Worm (Caenorhabditis elegans) whole organism, young adult: ENCODE measurements around the gene sdz-9.

ENCODE experiments used
- F22D6.2 ChIP-seq: sonication (generic microtip); optimal IDR thresholded peaks from 2 replicates; lab custom pipeline; 2016; ENCODE audit warnings: mild to moderate bottlenecking, missing genetic modification characterization, missing compliant biosample characterization
- F23B12.7 ChIP-seq: sonication (generic microtip); optimal IDR thresholded peaks from 2 replicates; lab custom pipeline; 2017; ENCODE audit warnings: missing genetic modification characterization, mild to moderate bottlenecking, missing compliant biosample characterization, antibody characterized with exemption, moderate library complexity; ENCODE audit not compliant: insufficient read depth
- F33H1.4 ChIP-seq: fragments of 200-800 bp; sonication (Bioruptor generic); IDR thresholded peaks from 2 replicates; pipeline ENCODE4 v1.3.6; 2022; ENCODE audit warnings: missing genetic modification reagents, missing genetic modification characterization, missing compliant biosample characterization
- Y56A3A.18 ChIP-seq: fragments of 200-800 bp; sonication (Bioruptor generic); IDR thresholded peaks from 2 replicates; pipeline ENCODE4 v1.3.6; 2022; ENCODE audit warnings: missing genetic modification reagents, missing genetic modification characterization, missing compliant biosample characterization
- Y95B8A.8 ChIP-seq: fragments of 200-800 bp; sonication (Bioruptor generic); IDR thresholded peaks from 2 replicates; pipeline ENCODE4 v1.3.6; 2022; ENCODE audit warnings: missing genetic modification reagents, missing genetic modification characterization, missing compliant biosample characterization
- ama-1 ChIP-seq, 3 experiments: fragments of 150-350 bp in 1 of 3; sonication (generic microtip) in 2 of 3; optimal IDR thresholded peaks; 2 replicates each; lab custom pipeline; 2014 to 2018; ENCODE audit warnings: missing biosample characterization in 2 of 3, missing genetic modification characterization in 2 of 3, missing genetic modification reagents in 2 of 3
- atf-7 ChIP-seq: sonication (generic microtip); optimal IDR thresholded peaks from 2 replicates; lab custom pipeline; 2017; ENCODE audit warnings: mild to moderate bottlenecking, missing genetic modification characterization, missing compliant biosample characterization
- cebp-1 ChIP-seq, 2 experiments: fragments of 200-800 bp in 1 of 2; sonication (Bioruptor generic) in 1 of 2; sonication (generic microtip) in 1 of 2; IDR thresholded peaks in 1 of 2; optimal IDR thresholded peaks in 1 of 2; 2 replicates each; pipeline versions ENCODE4 v1.3.6 to Lab custom; 2017 to 2022; ENCODE audit warnings: missing compliant biosample characterization in 2 of 2, missing genetic modification characterization in 2 of 2, mild to moderate bottlenecking in 1 of 2, missing genetic modification reagents in 1 of 2, moderate library complexity in 1 of 2
- chd-7 ChIP-seq: sonication (generic microtip); optimal IDR thresholded peaks from 2 replicates; lab custom pipeline; 2016; ENCODE audit warnings: mild to moderate bottlenecking, missing genetic modification characterization, moderate library complexity, missing compliant biosample characterization
- die-1 ChIP-seq: sonication (generic microtip); optimal IDR thresholded peaks from 2 replicates; lab custom pipeline; 2016; ENCODE audit warnings: missing genotype, mild to moderate bottlenecking, missing genetic modification characterization, missing compliant biosample characterization
- dox-1 ChIP-seq: fragments of 200-800 bp; sonication (Bioruptor generic); IDR thresholded peaks from 2 replicates; pipeline ENCODE4 v1.3.6; 2022; ENCODE audit warnings: missing genetic modification reagents, missing genetic modification characterization, missing compliant biosample characterization
- dpl-1 ChIP-seq: fragments of 150-350 bp; optimal IDR thresholded peaks from 2 replicates; lab custom pipeline; 2014; ENCODE audit warnings: missing biosample characterization, missing genetic modification reagents, missing genetic modification characterization
- egrh-3 ChIP-seq: fragments of 200-800 bp; sonication (Bioruptor generic); IDR thresholded peaks from 2 replicates; pipeline ENCODE4 v1.3.6; 2022; ENCODE audit warnings: missing genetic modification reagents, missing genetic modification characterization, missing compliant biosample characterization
- ets-4 ChIP-seq: fragments of 200-800 bp; sonication (Bioruptor generic); optimal IDR thresholded peaks from 2 replicates; lab custom pipeline; 2018; ENCODE audit warnings: mild to moderate bottlenecking, missing genetic modification characterization, missing compliant biosample characterization
- gei-17 ChIP-seq: fragments of 200-800 bp; sonication (Bioruptor generic); optimal IDR thresholded peaks from 2 replicates; lab custom pipeline; 2018; ENCODE audit warnings: mild to moderate bottlenecking, missing genetic modification characterization, missing compliant biosample characterization
- hmg-1.2 ChIP-seq: fragments of 200-800 bp; sonication (Bioruptor generic); IDR thresholded peaks from 2 replicates; pipeline ENCODE4 v1.3.6; 2022; ENCODE audit warnings: missing genetic modification reagents, missing genetic modification characterization, missing compliant biosample characterization
- hsf-1 ChIP-seq: fragments of 200-800 bp; sonication (Bioruptor generic); IDR thresholded peaks from 2 replicates; pipeline ENCODE4 v1.3.6; 2022; ENCODE audit warnings: missing genetic modification reagents, missing genetic modification characterization, missing compliant biosample characterization
- lag-1 ChIP-seq: fragments of 200-800 bp; sonication (Bioruptor generic); IDR thresholded peaks from 2 replicates; pipeline ENCODE4 v1.3.6; 2022; ENCODE audit warnings: missing genetic modification reagents, missing genetic modification characterization, missing compliant biosample characterization
- let-526 ChIP-seq: fragments of 200-800 bp; sonication (Bioruptor generic); IDR thresholded peaks from 2 replicates; pipeline ENCODE4 v1.3.6; 2022; ENCODE audit warnings: missing genetic modification reagents, missing genetic modification characterization, missing compliant biosample characterization
- lin-35 ChIP-seq, 3 experiments: fragments of 150-350 bp in 2 of 3; sonication (generic microtip) in 1 of 3; optimal IDR thresholded peaks; 2 replicates each; lab custom pipeline; 2014 to 2018; ENCODE audit warnings: missing biosample characterization in 3 of 3, missing genetic modification characterization in 3 of 3, missing genetic modification reagents in 3 of 3
- lin-40 ChIP-seq: sonication (generic microtip); optimal IDR thresholded peaks from 2 replicates; lab custom pipeline; 2016; ENCODE audit warnings: missing genetic modification characterization, mild to moderate bottlenecking, missing compliant biosample characterization, missing genotype, missing genetic modification reagents
- madf-10 ChIP-seq: sonication (generic microtip); optimal IDR thresholded peaks from 2 replicates; lab custom pipeline; 2016; ENCODE audit warnings: mild to moderate bottlenecking, missing genetic modification characterization, missing compliant biosample characterization
- mcd-1 ChIP-seq: fragments of 200-800 bp; sonication (Bioruptor generic); IDR thresholded peaks from 2 replicates; pipeline ENCODE4 v1.3.6; 2022; ENCODE audit warnings: missing genetic modification reagents, missing genetic modification characterization, missing compliant biosample characterization
- mxl-1 ChIP-seq: sonication (generic microtip); optimal IDR thresholded peaks from 2 replicates; lab custom pipeline; 2016; ENCODE audit warnings: missing genetic modification characterization, missing compliant biosample characterization
- nfyb-1 ChIP-seq: fragments of 200-800 bp; sonication (Bioruptor generic); IDR thresholded peaks from 2 replicates; pipeline ENCODE4 v1.3.6; 2022; ENCODE audit warnings: missing genetic modification reagents, missing genetic modification characterization, missing compliant biosample characterization
- nhr-179 ChIP-seq: sonication (generic microtip); optimal IDR thresholded peaks from 2 replicates; lab custom pipeline; 2016; ENCODE audit warnings: mild to moderate bottlenecking, missing genetic modification characterization, missing compliant biosample characterization
- nhr-80 ChIP-seq: sonication (generic microtip); optimal IDR thresholded peaks from 2 replicates; lab custom pipeline; 2016; ENCODE audit warnings: missing genetic modification characterization, missing compliant biosample characterization
- pha-4 ChIP-seq: fragments of 150-350 bp; sonication (generic microtip); optimal IDR thresholded peaks from 2 replicates; lab custom pipeline; 2014; ENCODE audit warnings: missing biosample characterization, missing genetic modification reagents, missing genetic modification characterization
- rcor-1 ChIP-seq: fragments of 200-800 bp; sonication (Bioruptor generic); IDR thresholded peaks from 2 replicates; pipeline ENCODE4 v1.3.6; 2022; ENCODE audit warnings: missing genetic modification reagents, missing genetic modification characterization, missing compliant biosample characterization
- sdz-38 ChIP-seq: sonication (generic microtip); optimal IDR thresholded peaks from 2 replicates; lab custom pipeline; 2016; ENCODE audit warnings: missing genotype, missing genetic modification characterization, missing compliant biosample characterization
- sea-2 ChIP-seq: fragments of 200-800 bp; sonication (Bioruptor generic); IDR thresholded peaks from 2 replicates; pipeline ENCODE4 v1.3.6; 2022; ENCODE audit warnings: missing genetic modification characterization, missing compliant biosample characterization
- snpc-3.4 ChIP-seq: sonication (generic microtip); optimal IDR thresholded peaks from 2 replicates; lab custom pipeline; 2017; ENCODE audit warnings: missing genetic modification characterization, mild to moderate bottlenecking, missing compliant biosample characterization, antibody characterized with exemption, moderate library complexity, missing genotype, missing genetic modification reagents
- snpc-4 ChIP-seq, 5 experiments: fragments of 150-350 bp in 1 of 5; sonication (generic microtip) in 4 of 5; optimal IDR thresholded peaks; 2 replicates each; lab custom pipeline; 2014 to 2018; ENCODE audit warnings: missing genetic modification characterization in 5 of 5, missing biosample characterization in 3 of 5, antibody characterized with exemption in 2 of 5, mild to moderate bottlenecking in 2 of 5, missing compliant biosample characterization in 2 of 5, missing genotype in 2 of 5, moderate library complexity in 2 of 5, missing genetic modification reagents in 1 of 5
- somi-1 ChIP-seq: fragments of 200-800 bp; sonication (Bioruptor generic); optimal IDR thresholded peaks from 2 replicates; lab custom pipeline; 2018; ENCODE audit warnings: mild to moderate bottlenecking, missing genetic modification characterization, missing compliant biosample characterization
- unc-130 ChIP-seq: sonication (generic microtip); optimal IDR thresholded peaks from 2 replicates; lab custom pipeline; 2016; ENCODE audit warnings: missing genetic modification reagents, missing genetic modification characterization, missing compliant biosample characterization
- zfh-2 ChIP-seq: fragments of 200-800 bp; sonication (Bioruptor generic); conservative IDR thresholded peaks from 2 replicates; pipeline ENCODE4 v1.3.6; 2022; ENCODE audit warnings: missing genetic modification reagents, missing genetic modification characterization, missing compliant biosample characterization
- ztf-26 ChIP-seq: sonication (generic microtip); optimal IDR thresholded peaks from 2 replicates; lab custom pipeline; 2017; ENCODE audit warnings: missing genetic modification characterization, missing compliant biosample characterization

Gene sdz-9

ce11 chrII:2804245-2804644 is 30.8 kb upstream of the sdz-9 start:
- TF ChIP-seq ets-4 (GFP tag; lab: Kevin White, UChicago) (no peak), cebp-1 (GFP tag; IDR thresholded peaks at IDR 0.05; lab: Robert Waterston, UW) (no peak), cebp-1 (tag; optimal IDR thresholded peaks at IDR 0.05; lab: Kevin White, UChicago) (peak; percentile 2), F23B12.7 (peak; percentile 36), hmg-1.2 (GFP tag; lab: Robert Waterston, UW) (peak; percentile 33; the same call in 1 of the 2 replicates), somi-1 (GFP tag; lab: Kevin White, UChicago) (peak; percentile 45)

- no peak for TF ChIP-seq lag-1
- TF ChIP-seq Y56A3A.18 (GFP tag; lab: Robert Waterston, UW), result no peak
- TF ChIP-seq ztf-26 (tag; lab: Kevin White, UChicago), result no peak
- no peak for TF ChIP-seq madf-10 (tag; lab: Kevin White, UChicago)
- TF ChIP-seq die-1 (tag; lab: Kevin White, UChicago), result no peak
- TF ChIP-seq cebp-1 (GFP tag; IDR thresholded peaks at IDR 0.05; lab: Robert Waterston, UW), result no peak
- peak; percentile 44 for TF ChIP-seq cebp-1 (tag; optimal IDR thresholded peaks at IDR 0.05; lab: Kevin White, UChicago)
- no peak for TF ChIP-seq ama-1 (optimal IDR thresholded peaks at IDR 0.05; lab: Kevin White, UChicago)
- no peak for TF ChIP-seq ama-1 (GFP tag; optimal IDR thresholded peaks at IDR 0.05; lab: Kevin White, UChicago)
- TF ChIP-seq mxl-1 (tag; lab: Kevin White, UChicago), result no peak
- TF ChIP-seq gei-17 (GFP tag; lab: Kevin White, UChicago), result no peak
- no peak for TF ChIP-seq F23B12.7
- TF ChIP-seq nhr-80 (tag; lab: Kevin White, UChicago), result peak; percentile 75
- peak; percentile 91 for TF ChIP-seq hmg-1.2 (GFP tag; lab: Robert Waterston, UW)
- TF ChIP-seq snpc-4 (GFP tag; optimal IDR thresholded peaks at IDR 0.05; lab: Kevin White, UChicago), result no peak
- no peak for TF ChIP-seq snpc-4 (tag; optimal IDR thresholded peaks at IDR 0.05; lab: Kevin White, UChicago)
- no peak for TF ChIP-seq F22D6.2 (tag; lab: Kevin White, UChicago)
Observed at ce11 chrII:2802804-2803586, 29.6 kb upstream of the sdz-9 start.

ce11 chrII:2801764-2802163 is 28.3 kb upstream of the sdz-9 start:
- TF ChIP-seq zfh-2 (GFP tag; lab: Robert Waterston, UW), result peak; percentile 58; the same call in 1 of the 2 replicates
- no peak for TF ChIP-seq let-526 (GFP tag; lab: Robert Waterston, UW)
- TF ChIP-seq sdz-38 (tag; lab: Kevin White, UChicago), result no peak
- TF ChIP-seq Y95B8A.8 (GFP tag; lab: Robert Waterston, UW), result no peak
- no peak for TF ChIP-seq pha-4 (tag; lab: Kevin White, UChicago)
- TF ChIP-seq hmg-1.2 (GFP tag; lab: Robert Waterston, UW), result peak; percentile 55
- TF ChIP-seq nhr-179 (tag; lab: Kevin White, UChicago), result no peak
- no peak for TF ChIP-seq F33H1.4
- TF ChIP-seq hsf-1, result no peak
- no peak for TF ChIP-seq F22D6.2 (tag; lab: Kevin White, UChicago)

- TF ChIP-seq Y56A3A.18 (GFP tag; lab: Robert Waterston, UW), result no peak
- TF ChIP-seq lin-35 (GFP tag; optimal IDR thresholded peaks at IDR 0.05; lab: Kevin White, UChicago), result peak in 1 of 3 experiments; percentile 41
- TF ChIP-seq rcor-1 (GFP tag; lab: Robert Waterston, UW), result no peak
- peak; percentile 75 for TF ChIP-seq lin-40 (tag; lab: Kevin White, UChicago)
- peak; percentile 82 for TF ChIP-seq hmg-1.2 (GFP tag; lab: Robert Waterston, UW)
- no peak for TF ChIP-seq sea-2 (GFP tag; lab: Robert Waterston, UW)
- no peak for TF ChIP-seq unc-130
- TF ChIP-seq egrh-3 (GFP tag; lab: Robert Waterston, UW), result peak; percentile 66
- peak; percentile 5 for TF ChIP-seq chd-7
- TF ChIP-seq nfyb-1 (GFP tag; lab: Robert Waterston, UW), result 0 out of 2 replicates have a peak, but pooled peaks have one; percentile 24
- no peak for TF ChIP-seq cebp-1 (GFP tag; IDR thresholded peaks at IDR 0.05; lab: Robert Waterston, UW)
- peak; percentile 42 for TF ChIP-seq cebp-1 (tag; optimal IDR thresholded peaks at IDR 0.05; lab: Kevin White, UChicago)
- TF ChIP-seq ztf-26 (tag; lab: Kevin White, UChicago), result peak; percentile 61
- TF ChIP-seq dpl-1 (GFP tag; lab: Kevin White, UChicago), result no peak
- TF ChIP-seq dox-1 (GFP tag; lab: Robert Waterston, UW), result peak; percentile 48; the same call in 1 of the 2 replicates
- peak; percentile 33 for TF ChIP-seq F22D6.2 (tag; lab: Kevin White, UChicago)
- TF ChIP-seq snpc-3.4 (tag; lab: Kevin White, UChicago), result no peak
- TF ChIP-seq mcd-1, result peak; percentile 57
- TF ChIP-seq atf-7 (tag; lab: Kevin White, UChicago), result peak; percentile 23
Observed at ce11 chrII:2800550-2801233, 27.3 kb upstream of the sdz-9 start, which contains the start of gene nhr-119. Gene nhr-119 (minus strand): TSS chrII:2800600.
